Worm (Caenorhabditis elegans) whole organism, mixed stage, embryonic: ENCODE data around the gene cul-5.
A peak's percentile ranks its signal among the peaks of the same experiment; 100 is the strongest.

Experiments used
- bed-3 ChIP-seq: fragments of 200-800 bp; sonication (Bioruptor generic); optimal IDR thresholded peaks from 3 replicates; lab custom pipeline; 2018; ENCODE audit warnings: mild to moderate bottlenecking, missing genetic modification characterization, moderate library complexity, missing compliant biosample characterization
- blmp-1 ChIP-seq: fragments of 150-350 bp; optimal IDR thresholded peaks from 2 replicates; lab custom pipeline; 2014; ENCODE audit warnings: missing biosample characterization, missing genetic modification characterization
- ceh-39 ChIP-seq: fragments of 150-350 bp; optimal IDR thresholded peaks from 2 replicates; lab custom pipeline; 2014; ENCODE audit warnings: missing biosample characterization, missing genetic modification characterization
- ceh-43 ChIP-seq: fragments of 200-800 bp; sonication (Bioruptor generic); optimal IDR thresholded peaks from 2 replicates; lab custom pipeline; 2018; ENCODE audit warnings: mild to moderate bottlenecking, missing genetic modification characterization, moderate library complexity, missing compliant biosample characterization
- ceh-83 ChIP-seq: fragments of 200-800 bp; sonication (Bioruptor generic); optimal IDR thresholded peaks from 2 replicates; lab custom pipeline; 2018; ENCODE audit warnings: mild to moderate bottlenecking, missing genetic modification characterization, missing compliant biosample characterization
- ces-1 ChIP-seq: fragments of 150-350 bp; optimal IDR thresholded peaks from 2 replicates; lab custom pipeline; 2014; ENCODE audit warnings: missing biosample characterization, missing genetic modification reagents, missing genetic modification characterization
- elt-3 ChIP-seq: fragments of 150-350 bp; optimal IDR thresholded peaks from 2 replicates; lab custom pipeline; 2014; ENCODE audit warnings: missing biosample characterization, missing genetic modification characterization
- ham-2 ChIP-seq: fragments of 200-800 bp; sonication (Bioruptor generic); optimal IDR thresholded peaks from 2 replicates; lab custom pipeline; 2018; ENCODE audit warnings: mild to moderate bottlenecking, missing genetic modification characterization, missing compliant biosample characterization
- hlh-1 ChIP-seq: fragments of 150-350 bp; optimal IDR thresholded peaks from 2 replicates; lab custom pipeline; 2014; ENCODE audit warnings: missing biosample characterization, missing genetic modification reagents, missing genetic modification characterization
- lin-13 ChIP-seq: fragments of 150-350 bp; optimal IDR thresholded peaks from 2 replicates; lab custom pipeline; 2014; ENCODE audit warnings: missing biosample characterization, missing genetic modification characterization
- lin-32 ChIP-seq: fragments of 200-800 bp; sonication (Bioruptor generic); optimal IDR thresholded peaks from 2 replicates; lab custom pipeline; 2018; ENCODE audit warnings: mild to moderate bottlenecking, missing genetic modification characterization, missing compliant biosample characterization
- lsy-2 ChIP-seq: fragments of 150-350 bp; optimal IDR thresholded peaks from 2 replicates; lab custom pipeline; 2014; ENCODE audit warnings: missing biosample characterization, missing genetic modification characterization
- mab-5 ChIP-seq: fragments of 150-350 bp; optimal IDR thresholded peaks from 2 replicates; lab custom pipeline; 2014; ENCODE audit warnings: missing biosample characterization, missing genetic modification characterization
- mep-1 ChIP-seq: fragments of 150-350 bp; optimal IDR thresholded peaks from 2 replicates; lab custom pipeline; 2017; ENCODE audit warnings: missing biosample characterization, missing genetic modification reagents, missing genetic modification characterization, inconsistent platforms
- mls-2 ChIP-seq: sonication (generic microtip); optimal IDR thresholded peaks from 2 replicates; lab custom pipeline; 2016; ENCODE audit warnings: mild to moderate bottlenecking, missing genetic modification characterization, moderate library complexity, missing compliant biosample characterization
- nhr-12 ChIP-seq: fragments of 150-350 bp; optimal IDR thresholded peaks from 2 replicates; lab custom pipeline; 2014; ENCODE audit warnings: missing biosample characterization, missing genetic modification characterization
- nhr-2 ChIP-seq: fragments of 150-350 bp; optimal IDR thresholded peaks from 2 replicates; lab custom pipeline; 2014; ENCODE audit warnings: missing biosample characterization, missing genetic modification characterization
- nhr-237 ChIP-seq: fragments of 150-350 bp; optimal IDR thresholded peaks from 2 replicates; lab custom pipeline; 2014; ENCODE audit warnings: missing biosample characterization, missing genetic modification characterization
- nhr-28 ChIP-seq: fragments of 150-350 bp; optimal IDR thresholded peaks from 2 replicates; lab custom pipeline; 2014; ENCODE audit warnings: missing biosample characterization, missing genetic modification characterization
- nhr-76 ChIP-seq: sonication (generic microtip); optimal IDR thresholded peaks from 2 replicates; lab custom pipeline; 2017; ENCODE audit warnings: missing biosample characterization, missing genetic modification characterization
- pha-4 ChIP-seq: fragments of 150-350 bp; optimal IDR thresholded peaks from 2 replicates; lab custom pipeline; 2018; ENCODE audit warnings: missing biosample characterization, missing genetic modification reagents, missing genetic modification characterization
- sem-2 ChIP-seq: fragments of 200-800 bp; sonication (Bioruptor generic); optimal IDR thresholded peaks from 2 replicates; lab custom pipeline; 2018; ENCODE audit warnings: mild to moderate bottlenecking, missing genetic modification characterization, missing compliant biosample characterization
- snpc-4 ChIP-seq: fragments of 150-350 bp; optimal IDR thresholded peaks from 2 replicates; lab custom pipeline; 2014; ENCODE audit warnings: missing biosample characterization, missing genetic modification characterization
- unc-120 ChIP-seq: sonication (generic microtip); optimal IDR thresholded peaks from 2 replicates; lab custom pipeline; 2017; ENCODE audit warnings: missing genetic modification characterization, missing compliant biosample characterization; ENCODE audit not compliant: poor library complexity, severe bottlenecking
- unc-39 ChIP-seq: fragments of 150-350 bp; optimal IDR thresholded peaks from 2 replicates; lab custom pipeline; 2014; ENCODE audit warnings: missing biosample characterization, missing genetic modification characterization
- unc-62 ChIP-seq: fragments of 150-350 bp; optimal IDR thresholded peaks from 2 replicates; lab custom pipeline; 2014; ENCODE audit warnings: missing biosample characterization, missing genetic modification reagents, missing genetic modification characterization
- ztf-11 ChIP-seq: fragments of 150-350 bp; optimal IDR thresholded peaks from 2 replicates; lab custom pipeline; 2014; ENCODE audit warnings: missing biosample characterization, missing genetic modification characterization

cul-5 gene

ce11 chrV:10179235-10179634 is at the start of gene cul-5:
Gene cul-5 (plus strand): TSS chrV:10179535.
- no peak for TF ChIP-seq ceh-39 (tag; lab: Kevin White, UChicago)
- TF ChIP-seq pha-4: no peak
- no peak for TF ChIP-seq nhr-12 (tag; lab: Kevin White, UChicago)
- no peak for TF ChIP-seq unc-120
- no peak for TF ChIP-seq sem-2
- TF ChIP-seq, all 35 proteins: peak for 0

ce11 chrV:10130195-10130594 is 49.1 kb upstream of the cul-5 start, which contains the start of gene aos-1:
Gene aos-1 (minus strand): TSS chrV:10130295.
- TF ChIP-seq blmp-1 (tag; lab: Kevin White, UChicago) (no peak), elt-3 (no peak), ceh-43 (GFP tag; lab: Kevin White, UChicago) (no peak), ztf-11 (tag; lab: Kevin White, UChicago) (no peak), nhr-237 (no peak), lin-13 (tag; lab: Kevin White, UChicago) (no peak), nhr-2 (tag; lab: Kevin White, UChicago) (no peak), snpc-4 (no peak), nhr-76 (tag; lab: Kevin White, UChicago) (no peak), ham-2 (GFP tag; lab: Kevin White, UChicago) (no peak), unc-62 (GFP tag; lab: Kevin White, UChicago) (no peak)

- no peak for TF ChIP-seq ceh-83 (GFP tag; lab: Kevin White, UChicago)
- TF ChIP-seq nhr-28 (tag; lab: Kevin White, UChicago): no peak
- no peak for TF ChIP-seq ces-1 (GFP tag; lab: Kevin White, UChicago)
- TF ChIP-seq sem-2: no peak
- TF ChIP-seq bed-3 (GFP tag; lab: Kevin White, UChicago): no peak
- no peak for TF ChIP-seq unc-39 (tag; lab: Kevin White, UChicago)
These were observed 46.1 kb upstream of the cul-5 start for ce11 chrV:10133277-10133676.

- no peak for TF ChIP-seq blmp-1 (tag; lab: Kevin White, UChicago)
- peak; percentile 41 for TF ChIP-seq lsy-2 (tag; lab: Kevin White, UChicago)
- no peak for TF ChIP-seq mab-5 (tag; lab: Kevin White, UChicago)
- peak; percentile 26 for TF ChIP-seq pha-4
- no peak for TF ChIP-seq nhr-76 (tag; lab: Kevin White, UChicago)
- peak; percentile 59 for TF ChIP-seq mep-1 (tag; lab: Kevin White, UChicago)
- no peak for TF ChIP-seq mls-2 (tag; lab: Kevin White, UChicago)
- peak; percentile 40 for TF ChIP-seq ces-1 (GFP tag; lab: Kevin White, UChicago)
- peak; percentile 26 for TF ChIP-seq nhr-237
- TF ChIP-seq, all 35 proteins: peak for 5
These were observed 45.1 kb upstream of the cul-5 start, which contains the start of the genes C08B6.18, wdr-20 and C08B6.8 for ce11 chrV:10134077-10134693. Gene C08B6.18 (minus strand): TSS chrV:10134127. Gene wdr-20 (minus strand): TSS chrV:10134158. Gene C08B6.8 (plus strand): TSS chrV:10134643.

DNA sequence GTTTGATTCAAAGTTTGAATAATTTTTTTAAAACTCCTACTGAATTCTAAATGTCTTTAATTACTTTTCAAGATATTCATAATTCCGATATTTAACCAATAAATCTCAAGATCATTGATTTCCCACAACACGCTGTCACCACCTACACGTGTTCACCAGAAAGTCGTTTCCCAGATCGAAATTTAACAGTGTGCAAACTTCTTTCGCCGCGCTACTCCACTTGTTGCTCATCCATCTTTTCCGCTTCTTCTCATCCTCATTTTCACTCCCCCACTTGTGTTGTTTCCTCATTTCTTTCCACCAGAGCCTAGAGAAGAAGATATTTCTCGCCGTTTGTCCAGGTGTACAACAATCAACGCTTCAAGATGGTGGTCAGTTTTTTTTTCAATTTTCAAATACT is 33.7 kb upstream of the cul-5 start, which contains the start of gene C51E3.9:
TSS of gene C51E3.9 (plus strand) at position 301 of the 400 bp plus-strand sequence.
- TF ChIP-seq hlh-1 (tag; lab: Kevin White, UChicago): peak; percentile 27
- no peak for TF ChIP-seq ces-1 (GFP tag; lab: Kevin White, UChicago)

DNA sequence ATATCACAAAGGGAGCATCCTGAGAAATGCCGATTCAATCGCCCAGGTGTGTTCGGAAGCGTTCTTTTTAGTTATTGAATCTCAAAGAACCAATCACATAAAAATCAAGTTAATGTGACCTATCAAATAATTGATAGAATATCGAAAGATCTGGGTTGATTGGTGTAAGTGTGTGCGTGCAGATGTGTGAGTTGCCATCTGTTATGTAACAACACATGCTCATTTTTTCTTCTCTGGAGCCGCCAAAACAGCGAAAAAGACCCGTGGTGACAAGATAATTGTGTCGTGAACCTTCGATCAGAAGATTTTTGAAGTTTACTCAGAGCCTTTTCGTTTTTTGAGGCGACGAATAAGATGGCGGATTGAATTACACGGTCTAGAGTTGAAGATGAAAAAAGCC is 32.5 kb upstream of the cul-5 start:
- peak; percentile 16 for TF ChIP-seq unc-120
- TF ChIP-seq nhr-76 (tag; lab: Kevin White, UChicago): no peak
- TF ChIP-seq hlh-1 (tag; lab: Kevin White, UChicago): peak; percentile 52
- no peak for TF ChIP-seq elt-3
- no peak for TF ChIP-seq mab-5 (tag; lab: Kevin White, UChicago)
- TF ChIP-seq lin-13 (tag; lab: Kevin White, UChicago): no peak
- TF ChIP-seq snpc-4: no peak
- no peak for TF ChIP-seq ztf-11 (tag; lab: Kevin White, UChicago)
- no peak for TF ChIP-seq lsy-2 (tag; lab: Kevin White, UChicago)
- peak; percentile 44 for TF ChIP-seq unc-62 (GFP tag; lab: Kevin White, UChicago)
- TF ChIP-seq nhr-12 (tag; lab: Kevin White, UChicago): no peak
- TF ChIP-seq lin-32 (GFP tag; lab: Kevin White, UChicago): no peak
- TF ChIP-seq nhr-237: no peak
- TF ChIP-seq pha-4: no peak
- TF ChIP-seq ceh-39 (tag; lab: Kevin White, UChicago): no peak
